Worm (Caenorhabditis elegans) whole organism, young adult: ENCODE results near the gene F52E4.5.

Experiments used
- him-1 ChIP-seq: sonication (generic microtip); optimal IDR thresholded peaks from 2 replicates; lab custom pipeline; 2016; ENCODE audit warnings: missing genotype, missing genetic modification reagents, missing genetic modification characterization, missing compliant biosample characterization
- hlh-12 ChIP-seq: sonication (generic microtip); optimal IDR thresholded peaks from 2 replicates; lab custom pipeline; 2016; ENCODE audit warnings: missing genetic modification characterization, missing compliant biosample characterization
- repo-1 ChIP-seq: sonication (generic microtip); optimal IDR thresholded peaks from 2 replicates; lab custom pipeline; 2017; ENCODE audit warnings: mild to moderate bottlenecking, missing genetic modification characterization, missing compliant biosample characterization
- snpc-4 ChIP-seq, 5 experiments: fragments of 150-350 bp in 1 of 5; sonication (generic microtip) in 4 of 5; optimal IDR thresholded peaks; 2 replicates each; lab custom pipeline; 2014 to 2018; ENCODE audit warnings: missing genetic modification characterization in 5 of 5, missing biosample characterization in 3 of 5, antibody characterized with exemption in 2 of 5, mild to moderate bottlenecking in 2 of 5, missing compliant biosample characterization in 2 of 5, missing genotype in 2 of 5, moderate library complexity in 2 of 5, missing genetic modification reagents in 1 of 5

DNA sequence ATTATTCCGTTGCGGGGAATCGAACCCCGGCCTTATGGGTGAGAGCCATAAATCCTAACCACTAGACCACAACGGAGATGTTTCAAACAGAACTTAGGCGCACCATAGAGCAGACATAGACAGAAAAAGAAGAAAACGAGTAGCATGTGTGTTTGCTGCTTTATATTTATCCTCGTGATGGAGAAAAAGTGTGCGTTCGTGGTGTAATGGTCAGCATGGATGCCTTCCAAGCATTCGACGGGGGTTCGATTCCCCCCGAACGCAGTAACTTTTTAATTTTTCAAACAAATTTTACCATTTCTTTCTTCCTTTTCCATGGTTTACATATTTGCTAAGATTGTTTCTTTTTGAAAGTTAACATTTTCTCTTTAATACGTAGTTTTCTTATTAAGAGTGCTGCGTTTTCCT, 51.2 kb downstream of the F52E4.5 start:
- TF ChIP-seq snpc-4 (GFP tag; optimal IDR thresholded peaks at IDR 0.05; lab: Kevin White, UChicago) (peak; percentile 84), snpc-4 (tag; optimal IDR thresholded peaks at IDR 0.05; lab: Kevin White, UChicago) (peak in 3 of 4 experiments; percentile 86 to 90 (median 90)), hlh-12 (tag; lab: Kevin White, UChicago) (peak; percentile 88), him-1 (tag; lab: Kevin White, UChicago) (peak; percentile 100), repo-1 (tag; lab: Kevin White, UChicago) (peak; percentile 97)
